Worm (Caenorhabditis elegans): ENCODE results near the gene sfxn-5.

The sfxn-5 gene

DNA sequence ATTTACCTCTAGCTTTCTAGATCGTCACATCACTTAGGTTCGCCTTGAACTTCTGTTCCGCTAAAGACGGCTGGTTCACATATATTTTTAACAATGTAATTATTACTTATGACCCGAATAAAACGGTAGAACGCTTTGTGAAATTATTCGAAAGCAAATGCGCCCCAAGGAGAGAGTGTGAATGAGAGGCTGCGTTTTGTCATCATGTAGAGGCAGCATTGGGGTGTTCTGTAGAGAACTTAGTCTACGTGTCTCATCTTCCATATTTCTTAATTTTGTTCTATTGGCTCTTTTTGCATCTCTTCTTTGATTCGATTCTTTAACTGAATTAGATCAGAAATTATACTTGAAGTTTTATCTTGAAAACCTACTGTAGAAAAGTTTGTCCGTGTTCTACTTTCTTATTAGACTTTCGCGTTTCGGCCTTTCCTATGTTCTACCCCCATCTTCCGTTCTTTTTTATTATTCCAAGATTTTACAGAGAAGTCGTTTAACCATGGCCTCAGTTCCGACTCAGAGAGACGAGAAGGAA, 33.2 kb upstream of the sfxn-5 start, which contains the start of gene cdc-48.2:
Gene cdc-48.2 (plus strand): TSS at position 482 of the 532 bp plus-strand sequence.
- TF ChIP-seq snpc-4 (tag; optimal IDR thresholded peaks at IDR 0.05) = no peak
- TF ChIP-seq ceh-83 (GFP tag; optimal IDR thresholded peaks at IDR 0.05) = peak; percentile 2

DNA sequence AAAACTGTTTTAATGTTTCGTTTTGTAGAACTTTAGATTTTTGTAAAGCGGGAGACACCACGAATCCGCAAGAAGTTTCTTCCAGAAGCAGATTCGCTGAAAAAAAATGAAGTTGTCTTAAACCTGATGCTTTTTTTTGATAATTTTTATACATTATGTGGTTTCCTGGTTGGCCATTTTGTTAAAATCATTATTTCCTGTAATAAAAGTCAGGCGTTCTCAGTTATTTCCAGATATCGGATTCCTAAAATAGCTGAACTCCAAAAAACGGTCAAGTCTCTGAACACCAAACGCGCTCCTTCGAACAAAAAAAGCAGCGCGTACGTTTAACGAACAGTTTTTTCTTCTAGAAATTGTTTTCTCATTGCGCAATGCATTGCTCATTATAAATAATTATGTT, 32.5 kb upstream of the sfxn-5 start:
- TF ChIP-seq sptf-1 (tag; optimal IDR thresholded peaks at IDR 0.05) (peak; percentile 64), ces-1 (GFP tag; optimal IDR thresholded peaks at IDR 0.05) (peak; percentile 46), ztf-11 (tag; optimal IDR thresholded peaks at IDR 0.05) (no peak), zip-8 (tag; optimal IDR thresholded peaks at IDR 0.05) (peak; percentile 47), lsy-2 (tag; optimal IDR thresholded peaks at IDR 0.05) (peak; percentile 10), hlh-1 (tag; optimal IDR thresholded peaks at IDR 0.05) (no peak), nhr-237 (tag; optimal IDR thresholded peaks at IDR 0.05) (peak; percentile 67)

DNA sequence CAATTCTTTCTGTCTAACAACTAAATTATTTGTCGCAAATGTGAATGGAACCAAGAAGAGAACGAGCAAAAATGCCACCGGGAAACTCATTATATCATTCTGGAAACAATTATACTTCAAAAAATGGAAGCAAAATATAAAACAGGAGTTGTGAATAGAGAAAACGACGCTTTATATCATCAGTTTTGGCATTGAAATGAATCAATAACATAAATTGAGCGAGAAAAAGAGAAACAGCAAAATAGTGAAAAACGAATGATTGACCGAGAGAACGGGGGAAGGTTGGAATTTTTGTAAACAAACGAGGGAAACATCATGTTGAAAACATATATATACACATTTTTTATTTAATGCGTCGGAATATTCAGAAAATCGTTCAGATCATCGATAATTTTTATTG, 32.0 kb upstream of the sfxn-5 start, which contains the start of gene ctns-1:
Gene ctns-1 (minus strand): TSS at position 101 of the 400 bp plus-strand sequence.
- TF ChIP-seq ceh-43 (GFP tag; optimal IDR thresholded peaks at IDR 0.05) = no peak
- TF ChIP-seq nhr-12 (tag; optimal IDR thresholded peaks at IDR 0.05) = no peak
- no peak for TF ChIP-seq mep-1 (tag; optimal IDR thresholded peaks at IDR 0.05)
- TF ChIP-seq drap-1 (GFP tag; optimal IDR thresholded peaks at IDR 0.05) = no peak
- TF ChIP-seq bed-3 (GFP tag; optimal IDR thresholded peaks at IDR 0.05) = no peak

DNA sequence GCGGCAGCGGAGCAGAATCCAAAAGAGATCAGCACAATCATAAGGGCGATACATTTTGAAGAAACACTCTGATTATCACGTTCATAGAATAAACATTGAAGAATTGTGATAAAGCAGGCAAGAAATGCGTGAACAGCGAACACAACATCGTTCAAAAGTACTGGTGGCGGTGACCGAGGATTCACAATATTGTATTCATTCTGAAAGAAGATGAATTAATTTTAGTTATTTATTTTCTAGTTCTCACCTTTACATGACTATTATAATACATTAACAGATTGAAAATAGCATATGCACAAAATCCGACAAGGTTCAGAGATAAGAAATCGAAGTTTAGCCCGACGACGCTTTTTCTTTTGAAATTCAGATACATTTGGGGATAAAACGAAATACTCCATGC, 31.1 kb upstream of the sfxn-5 start:
- TF ChIP-seq ceh-83 (GFP tag; optimal IDR thresholded peaks at IDR 0.05) = no peak
- no peak for TF ChIP-seq unc-120 (tag; optimal IDR thresholded peaks at IDR 0.05; ENCODE audit: poor library complexity, severe bottlenecking)
- no peak for TF ChIP-seq ces-1 (GFP tag; optimal IDR thresholded peaks at IDR 0.05)
- no peak for TF ChIP-seq lsy-2 (tag; optimal IDR thresholded peaks at IDR 0.05)
- no peak for TF ChIP-seq nhr-76 (tag; optimal IDR thresholded peaks at IDR 0.05)
- TF ChIP-seq nhr-28 (tag; optimal IDR thresholded peaks at IDR 0.05) = no peak
- TF ChIP-seq ceh-39 (tag; optimal IDR thresholded peaks at IDR 0.05) = no peak
- TF ChIP-seq hlh-1 (tag; optimal IDR thresholded peaks at IDR 0.05) = no peak
- no peak for TF ChIP-seq snpc-4 (tag; optimal IDR thresholded peaks at IDR 0.05)
- no peak for TF ChIP-seq ham-2 (GFP tag; optimal IDR thresholded peaks at IDR 0.05)
- no peak for TF ChIP-seq tbx-8 (GFP tag; optimal IDR thresholded peaks at IDR 0.05)
- TF ChIP-seq nhr-2 (tag; optimal IDR thresholded peaks at IDR 0.05) = no peak
- no peak for TF ChIP-seq M03D4.4 (tag; optimal IDR thresholded peaks at IDR 0.05)
- TF ChIP-seq elt-1 (tag; optimal IDR thresholded peaks at IDR 0.05; ENCODE audit: borderline replicate concordance, insufficient read depth) = no peak
- TF ChIP-seq mls-2 (tag; optimal IDR thresholded peaks at IDR 0.05) = no peak

DNA sequence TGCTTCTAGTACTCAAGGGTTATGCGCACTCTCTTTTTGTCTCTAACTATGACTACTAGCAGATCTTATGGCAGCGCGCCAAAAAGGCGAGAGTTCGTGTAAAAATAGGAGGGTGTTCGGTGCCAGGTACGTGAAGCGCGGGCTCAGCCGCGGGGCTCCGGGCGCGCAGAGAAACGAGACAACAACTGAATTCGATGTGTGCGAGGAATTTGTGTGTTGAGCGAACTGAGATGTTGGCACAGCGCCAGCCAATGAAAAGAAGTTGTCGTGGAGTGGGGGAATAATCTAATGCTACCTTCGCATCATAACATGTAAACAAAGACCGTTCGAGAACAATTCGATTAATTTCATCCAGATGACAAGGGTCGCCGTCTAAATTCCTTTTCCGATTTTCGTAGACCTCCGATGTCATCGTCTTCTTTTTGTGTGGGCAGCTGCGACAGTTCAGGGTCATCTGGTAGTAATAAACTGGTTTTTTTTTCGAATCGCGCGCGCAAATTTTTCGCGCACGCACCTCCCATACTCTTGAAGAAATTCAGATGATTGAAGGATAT, 26.6 kb upstream of the sfxn-5 start:
- TF ChIP-seq nhr-237 (tag; optimal IDR thresholded peaks at IDR 0.05) (no peak), mls-2 (tag; optimal IDR thresholded peaks at IDR 0.05) (no peak), mep-1 (tag; optimal IDR thresholded peaks at IDR 0.05) (no peak), cnd-1 (tag; optimal IDR thresholded peaks at IDR 0.05) (no peak), ces-1 (GFP tag; optimal IDR thresholded peaks at IDR 0.05) (no peak), ztf-11 (tag; optimal IDR thresholded peaks at IDR 0.05) (no peak)

DNA sequence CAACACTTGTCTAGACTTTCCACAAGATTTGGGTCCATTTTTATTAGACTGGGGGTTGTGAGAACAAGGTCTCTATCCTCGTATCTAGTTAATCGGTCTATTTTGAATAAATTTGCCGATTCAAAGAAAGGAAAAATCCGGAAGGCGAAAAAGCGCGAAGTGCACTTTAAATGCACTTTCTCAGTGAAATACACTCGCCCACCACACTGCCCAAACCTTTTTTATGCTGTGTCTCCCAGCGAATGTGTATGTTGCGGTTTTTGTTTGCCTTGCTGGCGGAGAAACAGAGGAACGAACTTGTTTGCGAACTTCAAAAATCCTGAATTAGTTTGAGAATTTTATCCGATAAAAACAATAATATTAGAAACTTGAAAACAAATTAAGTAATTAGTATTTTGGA, 25.9 kb upstream of the sfxn-5 start:
- no peak for TF ChIP-seq tbx-8 (GFP tag; optimal IDR thresholded peaks at IDR 0.05)
- TF ChIP-seq snpc-4 (tag; optimal IDR thresholded peaks at IDR 0.05) = no peak
- no peak for TF ChIP-seq elt-3 (tag; optimal IDR thresholded peaks at IDR 0.05)

DNA sequence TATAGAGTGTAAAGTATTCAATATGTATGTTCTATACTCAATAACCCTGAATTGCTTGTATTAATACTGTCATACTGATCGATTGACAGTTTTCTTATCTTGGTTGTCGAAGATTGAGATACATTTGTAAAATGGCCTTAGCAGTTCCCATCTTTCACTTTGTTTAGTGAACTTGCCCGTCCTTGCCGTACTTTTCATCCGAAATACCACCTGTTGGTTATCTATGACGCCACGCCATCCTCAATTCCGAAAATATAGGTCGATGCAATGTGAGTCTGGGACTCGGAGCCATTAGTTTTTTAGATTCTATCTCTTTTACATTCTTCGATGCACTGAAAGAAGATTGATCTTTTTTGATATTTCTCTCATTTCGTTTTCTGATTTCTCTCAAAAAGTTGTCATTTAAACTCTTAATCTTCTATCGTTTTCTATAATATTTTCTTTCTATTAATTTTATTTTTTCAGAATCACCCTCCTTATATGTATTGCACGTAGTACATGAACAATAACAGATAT, 24.7 kb upstream of the sfxn-5 start, which contains the start of gene ulp-4:
Gene ulp-4 (plus strand): TSS at position 466 of the 516 bp plus-strand sequence.
- TF ChIP-seq lsy-2 (tag; optimal IDR thresholded peaks at IDR 0.05) = no peak
- TF ChIP-seq sem-2 (GFP tag; optimal IDR thresholded peaks at IDR 0.05) = no peak
- peak; percentile 16 for TF ChIP-seq hlh-1 (tag; optimal IDR thresholded peaks at IDR 0.05)

Data from whole organism, mixed stage, embryonic.